In the genomic region with DNA sequence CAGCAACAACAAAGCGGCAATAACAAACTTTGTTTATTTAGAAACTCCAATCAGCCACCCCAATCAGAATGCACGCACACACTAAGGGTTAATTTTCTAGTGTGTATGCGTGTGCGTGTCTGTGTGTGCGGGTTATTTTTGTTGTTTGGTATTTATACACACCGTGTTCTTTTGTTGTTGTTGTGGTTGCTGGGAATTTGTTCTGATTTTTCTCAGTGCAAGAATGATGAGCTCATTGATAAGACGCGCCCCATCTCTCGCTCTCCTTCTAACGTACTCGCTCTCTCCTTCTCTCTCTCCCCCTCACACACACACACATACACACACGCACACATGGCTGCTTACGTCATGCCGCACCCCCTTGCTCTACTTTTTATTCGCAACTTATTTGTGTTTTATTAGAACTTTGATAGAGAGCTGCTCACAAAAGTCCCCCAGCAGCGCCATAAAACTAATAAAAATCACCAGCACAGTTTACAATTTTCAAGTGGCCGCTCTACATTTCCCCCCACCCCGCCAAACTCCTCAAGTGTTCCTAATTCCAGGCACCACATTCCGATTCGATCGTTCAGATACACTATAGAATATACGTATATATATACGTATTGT, we compare ENCODE assay signal across 5 fruit fly cellular contexts.
TF ChIP-seq lines count a peak whose summit lies in the region.

No protein-coding gene starts in this region.

TF ChIP-seq in whole organism, adult, 20 proteins besides CTCF, POLR2A, EP300 and RAD21 (continued from another document):
- TF ChIP-seq cic (GFP tag; optimal IDR thresholded peaks at IDR 0.05; lab: Kevin White, UChicago) (peak; percentile 74), cnc (optimal IDR thresholded peaks at IDR 0.05; lab: Kevin White, UChicago) (no peak), CG7101 (tag; optimal IDR thresholded peaks at IDR 0.05; lab: Kevin White, UChicago) (peak; percentile 35)

TF ChIP-seq in whole organism, embryonic, 481 proteins besides CTCF, POLR2A, EP300 and RAD21 (continued from another document and continues in another):
- peak; percentile 2 for TF ChIP-seq CG12659 (GFP tag; optimal IDR thresholded peaks at IDR 0.05; lab: Kevin White, UChicago)
- TF ChIP-seq Fer1 (GFP tag; optimal IDR thresholded peaks at IDR 0.05; lab: Kevin White, UChicago): peak; percentile 17
- no peak for TF ChIP-seq br (optimal IDR thresholded peaks at IDR 0.05; lab: Kevin White, UChicago)
- TF ChIP-seq Aef1 (GFP tag; IDR thresholded peaks at IDR 0.05; lab: Robert Waterston, UW): peak; percentile 71
- TF ChIP-seq D (optimal IDR thresholded peaks at IDR 0.05; lab: Kevin White, UChicago): no peak
- peak; percentile 31 for TF ChIP-seq D (GFP tag; optimal IDR thresholded peaks at IDR 0.05; lab: Kevin White, UChicago)
- TF ChIP-seq CG1647 (GFP tag; optimal IDR thresholded peaks at IDR 0.05; lab: Kevin White, UChicago): peak; percentile 7
- TF ChIP-seq sqz (GFP tag; optimal IDR thresholded peaks at IDR 0.05; lab: Kevin White, UChicago): no peak
- no peak for TF ChIP-seq CG11398 (GFP tag; optimal IDR thresholded peaks at IDR 0.05; lab: Kevin White, UChicago)
- no peak for TF ChIP-seq tll (GFP tag; optimal IDR thresholded peaks at IDR 0.05; lab: Kevin White, UChicago)
- peak; percentile 25 for TF ChIP-seq Antp (GFP tag; optimal IDR thresholded peaks at IDR 0.05; lab: Kevin White, UChicago)
- peak; percentile 27; the same call in 1 of the 2 replicates for TF ChIP-seq ham (GFP tag; IDR thresholded peaks at IDR 0.05; lab: Robert Waterston, UW)
- TF ChIP-seq Optix (GFP tag; IDR thresholded peaks at IDR 0.05; lab: Robert Waterston, UW): peak; percentile 53; the same call in 1 of the 3 replicates
- no peak for TF ChIP-seq CG7987 (GFP tag; optimal IDR thresholded peaks at IDR 0.05; lab: Kevin White, UChicago)
- TF ChIP-seq CG9876 (GFP tag; optimal IDR thresholded peaks at IDR 0.05; lab: Kevin White, UChicago): peak; percentile 73
- 0 out of 2 replicates have a peak, but pooled peaks have one; percentile 37 for TF ChIP-seq CG42726 (GFP tag; IDR thresholded peaks at IDR 0.05; lab: Robert Waterston, UW; ENCODE audit: partially characterized antibody)
- TF ChIP-seq CG4328 (GFP tag; optimal IDR thresholded peaks at IDR 0.05; lab: Kevin White, UChicago): peak; percentile 51
- TF ChIP-seq eve (GFP tag; optimal IDR thresholded peaks at IDR 0.05; lab: Kevin White, UChicago): no peak
- TF ChIP-seq fd96Cb (tag; optimal IDR thresholded peaks at IDR 0.05; lab: Kevin White, UChicago): no peak
- no peak for TF ChIP-seq Eip74EF (GFP tag; optimal IDR thresholded peaks at IDR 0.05; lab: Kevin White, UChicago)
- TF ChIP-seq vnd (GFP tag; IDR thresholded peaks at IDR 0.05; lab: Robert Waterston, UW; ENCODE audit: partially characterized antibody): 0 out of 3 replicates have a peak, but pooled peaks have one; percentile 16
- peak; percentile 15 for TF ChIP-seq az2 (GFP tag; optimal IDR thresholded peaks at IDR 0.05; lab: Kevin White, UChicago)
- peak; percentile 26 for TF ChIP-seq mirr (GFP tag; optimal IDR thresholded peaks at IDR 0.05; lab: Kevin White, UChicago)
- 0 out of 4 replicates have a peak, but pooled peaks have one; percentile 68 for TF ChIP-seq chinmo (GFP tag; IDR thresholded peaks at IDR 0.05; lab: Robert Waterston, UW; ENCODE audit: partially characterized antibody)
- no peak for TF ChIP-seq BEAF-32 (GFP tag; optimal IDR thresholded peaks at IDR 0.05; lab: Kevin White, UChicago)
- 0 out of 3 replicates have a peak, but pooled peaks have one; percentile 35 for TF ChIP-seq ken (GFP tag; IDR thresholded peaks at IDR 0.05; lab: Robert Waterston, UW)
- no peak for TF ChIP-seq Spps (tag; optimal IDR thresholded peaks at IDR 0.05; lab: Kevin White, UChicago)
- TF ChIP-seq CG13775 (GFP tag; optimal IDR thresholded peaks at IDR 0.05; lab: Kevin White, UChicago): peak; percentile 26

TF ChIP-seq in whole organism, prepupa, 60 proteins besides CTCF, POLR2A, EP300 and RAD21 (continued from another document and continues in another):
- TF ChIP-seq svp (GFP tag; lab: Kevin White, UChicago): peak; percentile 65
- TF ChIP-seq Blimp-1 (GFP tag; optimal IDR thresholded peaks at IDR 0.05; lab: Kevin White, UChicago): no peak
- TF ChIP-seq CG10669 (GFP tag; optimal IDR thresholded peaks at IDR 0.05; lab: Kevin White, UChicago): no peak
- no peak for TF ChIP-seq fd59A (GFP tag; optimal IDR thresholded peaks at IDR 0.05; lab: Kevin White, UChicago)
- peak; percentile 14 for TF ChIP-seq Sox14 (GFP tag; optimal IDR thresholded peaks at IDR 0.05; lab: Kevin White, UChicago)
- TF ChIP-seq CG6792 (GFP tag; optimal IDR thresholded peaks at IDR 0.05; lab: Kevin White, UChicago): no peak
- TF ChIP-seq Eip75B (GFP tag; optimal IDR thresholded peaks at IDR 0.05; lab: Kevin White, UChicago): peak; percentile 16
- TF ChIP-seq CG16779 (tag; optimal IDR thresholded peaks at IDR 0.05; lab: Kevin White, UChicago): no peak
- peak; percentile 30 for TF ChIP-seq esn (GFP tag; optimal IDR thresholded peaks at IDR 0.05; lab: Kevin White, UChicago)
- no peak for TF ChIP-seq Lpt (GFP tag; optimal IDR thresholded peaks at IDR 0.05; lab: Kevin White, UChicago)
- TF ChIP-seq dsx (GFP tag; optimal IDR thresholded peaks at IDR 0.05; lab: Kevin White, UChicago; ENCODE audit: poor library complexity, severe bottlenecking): no peak
- peak; percentile 57 for TF ChIP-seq fkh (GFP tag; optimal IDR thresholded peaks at IDR 0.05; lab: Kevin White, UChicago)
- TF ChIP-seq CG8632 (GFP tag; optimal IDR thresholded peaks at IDR 0.05; lab: Kevin White, UChicago): peak; percentile 14
- no peak for TF ChIP-seq CG6808 (GFP tag; optimal IDR thresholded peaks at IDR 0.05; lab: Kevin White, UChicago)
- 0 out of 2 replicates have a peak, but pooled peaks have one; percentile 50 for TF ChIP-seq CG11294 (GFP tag; IDR thresholded peaks at IDR 0.05; lab: Robert Waterston, UW)
- no peak for TF ChIP-seq CG8319 (GFP tag; optimal IDR thresholded peaks at IDR 0.05; lab: Kevin White, UChicago)
- peak; percentile 80 for TF ChIP-seq eg (GFP tag; IDR thresholded peaks at IDR 0.05; lab: Robert Waterston, UW)
- peak; percentile 66; the same call in 2 of the 3 replicates for TF ChIP-seq CG6163 (GFP tag; IDR thresholded peaks at IDR 0.05; lab: Robert Waterston, UW)
- peak; percentile 41 for TF ChIP-seq lz (GFP tag; optimal IDR thresholded peaks at IDR 0.05; lab: Kevin White, UChicago)
- peak; percentile 49 for TF ChIP-seq CG15336 (GFP tag; IDR thresholded peaks at IDR 0.05; lab: Robert Waterston, UW)
- TF ChIP-seq CG32006 (GFP tag; optimal IDR thresholded peaks at IDR 0.05; lab: Kevin White, UChicago): peak; percentile 36
- peak; percentile 9 for TF ChIP-seq Eip78C (GFP tag; lab: Kevin White, UChicago)
- TF ChIP-seq Sox102F (GFP tag; optimal IDR thresholded peaks at IDR 0.05; lab: Kevin White, UChicago): peak; percentile 15
- TF ChIP-seq Smox (GFP tag; optimal IDR thresholded peaks at IDR 0.05; lab: Kevin White, UChicago): no peak
- TF ChIP-seq Gug (GFP tag; IDR thresholded peaks at IDR 0.05; lab: Robert Waterston, UW): no peak
- TF ChIP-seq CG4318 (GFP tag; optimal IDR thresholded peaks at IDR 0.05; lab: Kevin White, UChicago): no peak
- no peak for TF ChIP-seq CG6276 (GFP tag; optimal IDR thresholded peaks at IDR 0.05; lab: Kevin White, UChicago)
- no peak for TF ChIP-seq ss (GFP tag; optimal IDR thresholded peaks at IDR 0.05; lab: Kevin White, UChicago)
- no peak for TF ChIP-seq net (GFP tag; optimal IDR thresholded peaks at IDR 0.05; lab: Kevin White, UChicago)
- TF ChIP-seq CG3032 (tag; optimal IDR thresholded peaks at IDR 0.05; lab: Kevin White, UChicago): peak; percentile 4
- peak; percentile 54 for TF ChIP-seq Met (GFP tag; optimal IDR thresholded peaks at IDR 0.05; lab: Kevin White, UChicago)
- TF ChIP-seq Hr39 (GFP tag; optimal IDR thresholded peaks at IDR 0.05; lab: Kevin White, UChicago): peak; percentile 53

TF ChIP-seq in whole organism, pupa, 21 proteins besides CTCF, POLR2A, EP300 and RAD21 (continued from another document):
- no peak for TF ChIP-seq CG10348 (GFP tag; IDR thresholded peaks at IDR 0.05; lab: Robert Waterston, UW)
- no peak for TF ChIP-seq gl (tag; optimal IDR thresholded peaks at IDR 0.05; lab: Kevin White, UChicago)

TF ChIP-seq in whole organism, wandering third instar larva, 38 proteins besides CTCF, POLR2A, EP300 and RAD21 (continued from another document):
- TF ChIP-seq Hnf4 (GFP tag; optimal IDR thresholded peaks at IDR 0.05; lab: Kevin White, UChicago): no peak
TF ChIP-seq in whole organism, wandering third instar larva: peak in this region for 11.
